Worm (Caenorhabditis elegans) whole organism, young adult: ENCODE measurements around the gene Y46E12BL.2.

Source experiments
- C06A6.2 ChIP-seq: fragments of 200-800 bp; sonication (Bioruptor generic); conservative IDR thresholded peaks from 2 replicates; pipeline ENCODE4 v1.3.6; 2022; ENCODE audit warnings: missing genetic modification characterization, missing compliant biosample characterization
- F10E7.11 ChIP-seq: sonication (generic microtip); optimal IDR thresholded peaks from 2 replicates; lab custom pipeline; 2017; ENCODE audit warnings: mild to moderate bottlenecking, missing genetic modification characterization, moderate library complexity, missing compliant biosample characterization
- F49E8.2 ChIP-seq: sonication (generic microtip); optimal IDR thresholded peaks from 3 replicates; lab custom pipeline; 2017; ENCODE audit warnings: missing genetic modification characterization, mild to moderate bottlenecking, missing compliant biosample characterization, antibody characterized with exemption, moderate library complexity; ENCODE audit not compliant: insufficient read depth
- F57A8.1 ChIP-seq: fragments of 200-800 bp; sonication (Bioruptor generic); optimal IDR thresholded peaks from 2 replicates; lab custom pipeline; 2018; ENCODE audit warnings: mild to moderate bottlenecking, missing genetic modification characterization, moderate library complexity, missing compliant biosample characterization
- K11D2.4 ChIP-seq: fragments of 200-800 bp; sonication (Bioruptor generic); IDR thresholded peaks from 2 replicates; pipeline ENCODE4 v1.3.6; 2022; ENCODE audit warnings: missing genetic modification reagents, missing genetic modification characterization, missing compliant biosample characterization
- Y56A3A.18 ChIP-seq: fragments of 200-800 bp; sonication (Bioruptor generic); IDR thresholded peaks from 2 replicates; pipeline ENCODE4 v1.3.6; 2022; ENCODE audit warnings: missing genetic modification reagents, missing genetic modification characterization, missing compliant biosample characterization
- akir-1 ChIP-seq: fragments of 200-800 bp; sonication (Bioruptor generic); optimal IDR thresholded peaks from 2 replicates; lab custom pipeline; 2018; ENCODE audit warnings: mild to moderate bottlenecking, missing genetic modification characterization, moderate library complexity, missing compliant biosample characterization
- aptf-2 ChIP-seq: fragments of 200-800 bp; sonication (Bioruptor generic); conservative IDR thresholded peaks from 2 replicates; pipeline ENCODE4 v1.3.6; 2022; ENCODE audit warnings: missing genetic modification reagents, missing genetic modification characterization, missing compliant biosample characterization
- atf-7 ChIP-seq: sonication (generic microtip); optimal IDR thresholded peaks from 2 replicates; lab custom pipeline; 2017; ENCODE audit warnings: mild to moderate bottlenecking, missing genetic modification characterization, missing compliant biosample characterization
- attf-5 ChIP-seq: fragments of 200-800 bp; sonication (Bioruptor generic); optimal IDR thresholded peaks from 2 replicates; lab custom pipeline; 2018; ENCODE audit warnings: mild to moderate bottlenecking, missing genetic modification characterization, missing compliant biosample characterization
- cebp-2 ChIP-seq: fragments of 200-800 bp; sonication (Bioruptor generic); IDR thresholded peaks from 2 replicates; pipeline ENCODE4 v1.3.6; 2022; ENCODE audit warnings: missing genetic modification characterization, missing compliant biosample characterization
- ceh-58 ChIP-seq: fragments of 200-800 bp; sonication (Bioruptor generic); IDR thresholded peaks from 2 replicates; pipeline ENCODE4 v1.3.6; 2022; ENCODE audit warnings: missing genetic modification characterization, missing compliant biosample characterization
- ceh-79 ChIP-seq: sonication (generic microtip); optimal IDR thresholded peaks from 2 replicates; lab custom pipeline; 2017; ENCODE audit warnings: mild to moderate bottlenecking, missing genetic modification characterization, missing compliant biosample characterization
- ceh-91 ChIP-seq: fragments of 200-800 bp; sonication (Bioruptor generic); IDR thresholded peaks from 2 replicates; pipeline ENCODE4 v1.3.6; 2022; ENCODE audit warnings: missing genetic modification reagents, missing genetic modification characterization, missing compliant biosample characterization
- chd-7 ChIP-seq: sonication (generic microtip); optimal IDR thresholded peaks from 2 replicates; lab custom pipeline; 2016; ENCODE audit warnings: mild to moderate bottlenecking, missing genetic modification characterization, moderate library complexity, missing compliant biosample characterization
- die-1 ChIP-seq: sonication (generic microtip); optimal IDR thresholded peaks from 2 replicates; lab custom pipeline; 2016; ENCODE audit warnings: missing genotype, mild to moderate bottlenecking, missing genetic modification characterization, missing compliant biosample characterization
- efl-1 ChIP-seq: fragments of 150-350 bp; optimal IDR thresholded peaks from 2 replicates; lab custom pipeline; 2014; ENCODE audit warnings: missing biosample characterization, missing genetic modification reagents, missing genetic modification characterization
- egrh-3 ChIP-seq: fragments of 200-800 bp; sonication (Bioruptor generic); IDR thresholded peaks from 2 replicates; pipeline ENCODE4 v1.3.6; 2022; ENCODE audit warnings: missing genetic modification reagents, missing genetic modification characterization, missing compliant biosample characterization
- ekl-4 ChIP-seq: fragments of 200-800 bp; sonication (Bioruptor generic); IDR thresholded peaks from 2 replicates; pipeline ENCODE4 v1.3.6; 2022; ENCODE audit warnings: missing genetic modification reagents, missing genetic modification characterization, missing compliant biosample characterization
- ets-4 ChIP-seq: fragments of 200-800 bp; sonication (Bioruptor generic); optimal IDR thresholded peaks from 2 replicates; lab custom pipeline; 2018; ENCODE audit warnings: mild to moderate bottlenecking, missing genetic modification characterization, missing compliant biosample characterization
- gei-17 ChIP-seq: fragments of 200-800 bp; sonication (Bioruptor generic); optimal IDR thresholded peaks from 2 replicates; lab custom pipeline; 2018; ENCODE audit warnings: mild to moderate bottlenecking, missing genetic modification characterization, missing compliant biosample characterization
- hlh-26 ChIP-seq: fragments of 200-800 bp; sonication (Bioruptor generic); conservative IDR thresholded peaks from 2 replicates; pipeline ENCODE4 v1.3.6; 2022; ENCODE audit warnings: missing genetic modification reagents, missing genetic modification characterization, missing compliant biosample characterization
- lin-26 ChIP-seq: fragments of 200-800 bp; sonication (Bioruptor generic); IDR thresholded peaks from 2 replicates; pipeline ENCODE4 v1.3.6; 2022; ENCODE audit warnings: missing genetic modification reagents, missing genetic modification characterization, missing compliant biosample characterization
- lin-40 ChIP-seq: sonication (generic microtip); optimal IDR thresholded peaks from 2 replicates; lab custom pipeline; 2016; ENCODE audit warnings: missing genetic modification characterization, mild to moderate bottlenecking, missing compliant biosample characterization, missing genotype, missing genetic modification reagents
- nfyb-1 ChIP-seq: fragments of 200-800 bp; sonication (Bioruptor generic); IDR thresholded peaks from 2 replicates; pipeline ENCODE4 v1.3.6; 2022; ENCODE audit warnings: missing genetic modification reagents, missing genetic modification characterization, missing compliant biosample characterization
- nhr-27 ChIP-seq: fragments of 200-800 bp; sonication (Bioruptor generic); optimal IDR thresholded peaks from 2 replicates; lab custom pipeline; 2018; ENCODE audit warnings: mild to moderate bottlenecking, missing genetic modification characterization, moderate library complexity, missing compliant biosample characterization
- nhr-80 ChIP-seq: sonication (generic microtip); optimal IDR thresholded peaks from 2 replicates; lab custom pipeline; 2016; ENCODE audit warnings: missing genetic modification characterization, missing compliant biosample characterization
- rpc-1 ChIP-seq, 2 experiments: fragments of 150-350 bp in 1 of 2; sonication (generic microtip) in 1 of 2; optimal IDR thresholded peaks; 2 replicates each; lab custom pipeline; 2014 to 2018; ENCODE audit warnings: missing biosample characterization in 1 of 2, missing genetic modification characterization in 1 of 2, missing genetic modification reagents in 1 of 2, missing genotype in 1 of 2
- xnd-1 ChIP-seq: sonication (generic microtip); optimal IDR thresholded peaks from 2 replicates; lab custom pipeline; 2016; ENCODE audit warnings: missing genotype, missing genetic modification reagents, missing genetic modification characterization, missing compliant biosample characterization
- zfh-2 ChIP-seq: fragments of 200-800 bp; sonication (Bioruptor generic); conservative IDR thresholded peaks from 2 replicates; pipeline ENCODE4 v1.3.6; 2022; ENCODE audit warnings: missing genetic modification reagents, missing genetic modification characterization, missing compliant biosample characterization
- ztf-18 ChIP-seq: sonication (generic microtip); optimal IDR thresholded peaks from 2 replicates; lab custom pipeline; 2016; ENCODE audit warnings: missing genotype, mild to moderate bottlenecking, missing genetic modification characterization, missing compliant biosample characterization
- ztf-22 ChIP-seq: fragments of 200-800 bp; sonication (Bioruptor generic); optimal IDR thresholded peaks from 2 replicates; lab custom pipeline; 2018; ENCODE audit warnings: mild to moderate bottlenecking, missing genetic modification characterization, moderate library complexity, missing compliant biosample characterization
- ztf-3 ChIP-seq: fragments of 200-800 bp; sonication (Bioruptor generic); optimal IDR thresholded peaks from 2 replicates; lab custom pipeline; 2018; ENCODE audit warnings: mild to moderate bottlenecking, missing genetic modification characterization, missing compliant biosample characterization

The Y46E12BL.2 gene

DNA sequence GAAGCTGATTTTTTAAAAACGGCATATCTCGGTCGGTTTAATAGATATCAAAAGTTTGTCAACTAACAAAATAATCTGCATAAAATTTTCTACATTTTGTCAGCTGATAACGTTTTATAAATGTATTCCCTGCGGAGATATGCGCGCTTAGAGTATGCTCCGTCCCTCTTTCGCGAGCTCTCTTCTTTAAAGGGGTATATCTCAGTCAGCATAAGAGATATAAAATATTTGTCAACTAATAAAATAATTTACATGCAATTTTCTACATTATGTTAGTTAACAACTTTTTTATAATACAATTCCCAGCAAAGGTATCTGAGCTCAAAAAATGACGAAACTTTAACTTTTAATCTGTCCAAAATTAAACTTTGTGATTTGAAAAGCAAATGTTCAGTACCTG lies 32.7 kb downstream of the Y46E12BL.2 start:
- TF ChIP-seq K11D2.4 (GFP tag; lab: Robert Waterston, UW) (no peak), gei-17 (GFP tag; lab: Kevin White, UChicago) (no peak), ets-4 (GFP tag; lab: Kevin White, UChicago) (no peak), nfyb-1 (GFP tag; lab: Robert Waterston, UW) (no peak), atf-7 (tag; lab: Kevin White, UChicago) (no peak), aptf-2 (no peak), F49E8.2 (no peak), akir-1 (GFP tag; lab: Kevin White, UChicago) (no peak), Y56A3A.18 (GFP tag; lab: Robert Waterston, UW) (no peak), efl-1 (GFP tag; lab: Kevin White, UChicago) (no peak), nhr-27 (tag; lab: Kevin White, UChicago) (no peak), lin-40 (tag; lab: Kevin White, UChicago) (no peak), F10E7.11 (tag; lab: Kevin White, UChicago) (no peak), xnd-1 (tag; lab: Kevin White, UChicago) (no peak), ceh-58 (GFP tag; lab: Robert Waterston, UW) (no peak), cebp-2 (no peak), ztf-18 (tag; lab: Kevin White, UChicago) (no peak), ceh-79 (no peak)

DNA sequence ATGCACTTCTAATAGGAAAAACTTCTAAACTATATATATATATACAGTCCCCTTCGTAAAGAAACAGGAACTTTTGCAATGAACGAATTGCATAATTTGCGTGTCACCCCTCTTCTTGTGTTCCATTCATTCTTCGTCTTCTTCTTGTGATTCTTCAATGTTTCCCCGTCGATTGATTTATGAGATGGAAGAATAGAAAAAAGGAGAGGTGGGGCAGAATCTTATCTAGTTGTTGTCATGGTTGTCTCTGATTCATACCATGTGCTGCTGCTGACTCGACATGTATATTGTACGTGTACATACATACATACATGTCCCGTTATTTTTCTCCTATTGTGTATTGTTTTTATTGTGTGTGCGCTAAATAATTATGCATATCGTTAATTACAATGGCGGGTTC lies 33.2 kb downstream of the Y46E12BL.2 start:
- peak; percentile 15 for TF ChIP-seq rpc-1 (optimal IDR thresholded peaks at IDR 0.05; lab: Kevin White, UChicago)
- peak; percentile 45 for TF ChIP-seq rpc-1 (tag; optimal IDR thresholded peaks at IDR 0.05; lab: Kevin White, UChicago)
- no peak for TF ChIP-seq ceh-91
- TF ChIP-seq, all 124 proteins: peak for 1

DNA sequence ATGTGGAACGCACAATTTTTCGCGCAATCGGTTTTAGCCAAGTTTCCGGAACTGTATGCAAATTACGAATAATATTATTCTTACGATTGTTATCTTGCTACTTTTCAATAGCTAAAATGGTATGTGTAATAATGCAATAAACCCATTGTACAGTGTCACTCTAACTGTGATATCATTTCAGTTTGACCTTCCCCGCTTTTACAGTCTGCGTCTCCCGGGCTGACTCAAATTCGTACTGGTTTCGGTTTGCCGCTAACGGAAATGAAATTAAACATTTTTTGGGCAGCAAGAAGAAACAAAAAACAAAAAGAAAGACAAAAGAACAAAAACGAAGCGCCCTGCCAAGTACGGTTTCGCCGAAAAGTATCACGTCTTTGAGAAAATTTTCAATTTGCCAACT lies 33.7 kb downstream of the Y46E12BL.2 start:
- TF ChIP-seq rpc-1 (optimal IDR thresholded peaks at IDR 0.05; lab: Kevin White, UChicago) = no peak
- TF ChIP-seq rpc-1 (tag; optimal IDR thresholded peaks at IDR 0.05; lab: Kevin White, UChicago) = peak; percentile 12
- TF ChIP-seq die-1 (tag; lab: Kevin White, UChicago) = no peak
- TF ChIP-seq lin-26 = no peak
- TF ChIP-seq gei-17 (GFP tag; lab: Kevin White, UChicago) = no peak
- TF ChIP-seq C06A6.2 = no peak
- TF ChIP-seq hlh-26 (GFP tag; lab: Robert Waterston, UW) = no peak
- no peak for TF ChIP-seq ekl-4 (GFP tag; lab: Robert Waterston, UW)
- no peak for TF ChIP-seq F57A8.1 (GFP tag; lab: Kevin White, UChicago)
- TF ChIP-seq attf-5 = peak; percentile 14
- peak; percentile 58 for TF ChIP-seq nhr-80 (tag; lab: Kevin White, UChicago)
- no peak for TF ChIP-seq ztf-22
- TF ChIP-seq, all 124 proteins: peak for 3

DNA sequence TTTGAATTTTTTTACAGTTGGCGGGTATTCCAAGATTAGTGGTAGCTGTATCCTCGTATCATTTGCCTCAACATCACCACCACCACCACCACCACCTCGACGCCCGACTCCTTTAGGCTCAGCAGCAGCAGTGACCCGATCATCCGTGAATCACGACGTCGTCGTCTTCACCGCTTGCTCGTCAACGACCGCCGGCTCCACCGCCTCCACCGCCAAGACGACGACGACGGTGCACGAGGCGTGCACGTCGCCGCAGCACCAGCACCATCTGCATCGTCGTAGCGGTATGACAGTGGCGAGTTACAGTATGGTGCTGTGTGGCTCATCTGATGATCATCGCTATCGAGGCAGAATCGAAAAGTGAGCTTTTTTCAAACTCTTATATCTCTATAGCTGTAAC lies 35.4 kb downstream of the Y46E12BL.2 start, which contains the start of gene rga-9:
TSS of gene rga-9 (plus strand) at position 16 of the 400 bp plus-strand sequence.
- TF ChIP-seq egrh-3 (GFP tag; lab: Robert Waterston, UW) (peak; percentile 71; the same call in 1 of the 2 replicates), ets-4 (GFP tag; lab: Kevin White, UChicago) (no peak), lin-26 (no peak), ztf-3 (GFP tag; lab: Kevin White, UChicago) (no peak), zfh-2 (GFP tag; lab: Robert Waterston, UW) (peak; percentile 90), chd-7 (no peak)
- TF ChIP-seq, all 124 proteins: peak for 2
